Fruit fly (Drosophila melanogaster): ENCODE measurements around the gene grp.

Gene grp

dm6 chr2L:16683958-16684877, 4.4 kb downstream of the grp start, which contains the start of gene CG31807 (continued):
- peak; percentile 94 for TF ChIP-seq svp (GFP tag)
- TF ChIP-seq Hr39 (GFP tag; optimal IDR thresholded peaks at IDR 0.05): peak; percentile 91
- peak; percentile 93 for TF ChIP-seq CG6792 (GFP tag; optimal IDR thresholded peaks at IDR 0.05)
- TF ChIP-seq CG8319 (GFP tag; optimal IDR thresholded peaks at IDR 0.05): peak; percentile 87
- TF ChIP-seq CG3919 (GFP tag; optimal IDR thresholded peaks at IDR 0.05): peak; percentile 97
- TF ChIP-seq OdsH (GFP tag; optimal IDR thresholded peaks at IDR 0.05): peak; percentile 96
- TF ChIP-seq vri (GFP tag; optimal IDR thresholded peaks at IDR 0.05): peak; percentile 85
- peak; percentile 65 for TF ChIP-seq Gug (GFP tag; IDR thresholded peaks at IDR 0.05)
- TF ChIP-seq CG11902 (GFP tag; optimal IDR thresholded peaks at IDR 0.05): peak; percentile 79
- TF ChIP-seq ss (GFP tag; optimal IDR thresholded peaks at IDR 0.05): peak; percentile 96 to 97
- TF ChIP-seq dsx (GFP tag; optimal IDR thresholded peaks at IDR 0.05; ENCODE audit: poor library complexity, severe bottlenecking): peak; percentile 97
- peak; percentile 98 for TF ChIP-seq CG8119 (GFP tag; IDR thresholded peaks at IDR 0.05)
- peak; percentile 95 for TF ChIP-seq CG16779 (tag; optimal IDR thresholded peaks at IDR 0.05)
- TF ChIP-seq CG3032 (tag; optimal IDR thresholded peaks at IDR 0.05): peak; percentile 97
- TF ChIP-seq net (GFP tag; optimal IDR thresholded peaks at IDR 0.05): peak; percentile 96
- TF ChIP-seq Smox (GFP tag; optimal IDR thresholded peaks at IDR 0.05): peak; percentile 90
- peak; percentile 45 for TF ChIP-seq CG11294 (GFP tag; IDR thresholded peaks at IDR 0.05)
- peak; percentile 95 for TF ChIP-seq CG4318 (GFP tag; optimal IDR thresholded peaks at IDR 0.05)
- TF ChIP-seq Eip93F (GFP tag; optimal IDR thresholded peaks at IDR 0.05): peak; percentile 61
- TF ChIP-seq CG11762 (GFP tag; optimal IDR thresholded peaks at IDR 0.05; ENCODE audit: insufficient read depth): peak; percentile 95
- TF ChIP-seq salr (GFP tag; optimal IDR thresholded peaks at IDR 0.05): peak; percentile 86 to 95

dm6 chr2L:16684908-16685611, 5.2 kb downstream of the grp start:
- TF ChIP-seq topi (GFP tag; optimal IDR thresholded peaks at IDR 0.05): no peak
- peak; percentile 43 for TF ChIP-seq CG7368 (GFP tag; optimal IDR thresholded peaks at IDR 0.05)
- TF ChIP-seq vri (GFP tag; optimal IDR thresholded peaks at IDR 0.05): peak; percentile 0
- peak; percentile 68 for TF ChIP-seq fd59A (GFP tag; optimal IDR thresholded peaks at IDR 0.05)
- peak; percentile 85 for TF ChIP-seq achi (GFP tag; optimal IDR thresholded peaks at IDR 0.05)
- TF ChIP-seq CG6854 (GFP tag; optimal IDR thresholded peaks at IDR 0.05): peak; percentile 9
- no peak for TF ChIP-seq dac (GFP tag; optimal IDR thresholded peaks at IDR 0.05)
- TF ChIP-seq CG15336 (GFP tag; IDR thresholded peaks at IDR 0.05): peak; percentile 63
- TF ChIP-seq OdsH (GFP tag; optimal IDR thresholded peaks at IDR 0.05): peak; percentile 85
- peak; percentile 87 for TF ChIP-seq CG32006 (GFP tag; optimal IDR thresholded peaks at IDR 0.05)
- TF ChIP-seq fkh (GFP tag; optimal IDR thresholded peaks at IDR 0.05): no peak
- peak; percentile 49 for TF ChIP-seq CG11294 (GFP tag; IDR thresholded peaks at IDR 0.05)
- peak; percentile 5 for TF ChIP-seq CG1621 (tag; optimal IDR thresholded peaks at IDR 0.05)
- peak; percentile 74 for TF ChIP-seq esn (GFP tag; optimal IDR thresholded peaks at IDR 0.05)
- peak; percentile 48 for TF ChIP-seq CG9139 (GFP tag; optimal IDR thresholded peaks at IDR 0.05)
- peak; percentile 73 for TF ChIP-seq CG16779 (tag; optimal IDR thresholded peaks at IDR 0.05)
- TF ChIP-seq Lpt (GFP tag; optimal IDR thresholded peaks at IDR 0.05): peak; percentile 83
- TF ChIP-seq CG8632 (GFP tag; optimal IDR thresholded peaks at IDR 0.05): peak; percentile 87
- TF ChIP-seq ss (GFP tag; optimal IDR thresholded peaks at IDR 0.05): peak; percentile 79 to 83
- TF ChIP-seq CG10631 (GFP tag; optimal IDR thresholded peaks at IDR 0.05): peak; percentile 86
- TF ChIP-seq CG3919 (GFP tag; optimal IDR thresholded peaks at IDR 0.05): peak; percentile 81
- no peak for TF ChIP-seq Blimp-1 (GFP tag; optimal IDR thresholded peaks at IDR 0.05)
- TF ChIP-seq cyc (GFP tag; optimal IDR thresholded peaks at IDR 0.05): peak; percentile 7
- no peak for TF ChIP-seq Sox14 (GFP tag; optimal IDR thresholded peaks at IDR 0.05)
- peak; percentile 85 for TF ChIP-seq net (GFP tag; optimal IDR thresholded peaks at IDR 0.05)
- TF ChIP-seq salr (GFP tag; optimal IDR thresholded peaks at IDR 0.05): peak in 1 of 2 experiments; percentile 89
- TF ChIP-seq Sox102F (GFP tag; optimal IDR thresholded peaks at IDR 0.05): no peak
- TF ChIP-seq CG11762 (GFP tag; optimal IDR thresholded peaks at IDR 0.05; ENCODE audit: insufficient read depth): peak; percentile 78
- peak; percentile 54 for TF ChIP-seq CG6163 (GFP tag; IDR thresholded peaks at IDR 0.05)
- peak; percentile 79 for TF ChIP-seq CG6276 (GFP tag; optimal IDR thresholded peaks at IDR 0.05)
- peak; percentile 70 for TF ChIP-seq Hr4 (GFP tag; optimal IDR thresholded peaks at IDR 0.05)
- TF ChIP-seq Hr38 (GFP tag; optimal IDR thresholded peaks at IDR 0.05): no peak
- peak; percentile 85 for TF ChIP-seq Ets96B (tag; optimal IDR thresholded peaks at IDR 0.05)
- TF ChIP-seq CG8119 (GFP tag; IDR thresholded peaks at IDR 0.05): peak; percentile 71; the same call in 2 of the 3 replicates

All from whole organism, prepupa.